Fruit fly (Drosophila melanogaster) whole organism, embryonic: Measurements from ENCODE around the gene CG14332.

Experiments
- Abd-B ChIP-seq: fragments of 200-800 bp; sonication (Bioruptor generic); optimal IDR thresholded peaks from 2 replicates; lab custom pipeline; 2018; ENCODE audit warnings: missing biosample characterization, mild to moderate bottlenecking, missing genetic modification characterization, moderate library complexity
- CG12299 ChIP-seq: fragments of 200-800 bp; sonication (Bioruptor generic); optimal IDR thresholded peaks from 2 replicates; lab custom pipeline; 2018; ENCODE audit warnings: missing biosample characterization, mild to moderate bottlenecking, missing genetic modification characterization
- CG6854 ChIP-seq: fragments of 200-800 bp; sonication (Bioruptor generic); optimal IDR thresholded peaks from 3 replicates; lab custom pipeline; 2017; ENCODE audit warnings: missing biosample characterization, mild to moderate bottlenecking, missing genetic modification characterization
- Kr ChIP-seq: fragments of 200-800 bp; sonication (Bioruptor generic); optimal IDR thresholded peaks from 2 replicates; lab custom pipeline; 2017; ENCODE audit warnings: missing biosample characterization, mild to moderate bottlenecking, missing genetic modification characterization
- Xrp1 ChIP-seq: fragments of 200-800 bp; sonication (Bioruptor generic); IDR thresholded peaks from 2 replicates; pipeline ENCODE4 v1.3.6; 2022; ENCODE audit warnings: missing biosample characterization, missing genetic modification characterization
- ham ChIP-seq: fragments of 200-800 bp; sonication (Bioruptor generic); IDR thresholded peaks from 2 replicates; pipeline ENCODE4 v1.3.6; 2022; ENCODE audit warnings: missing biosample characterization, missing genetic modification characterization
- stwl ChIP-seq: fragments of 200-800 bp; sonication (Bioruptor generic); optimal IDR thresholded peaks from 3 replicates; lab custom pipeline; 2018; ENCODE audit warnings: missing biosample characterization, mild to moderate bottlenecking, missing genetic modification characterization, moderate library complexity
- tin ChIP-seq: fragments of 200-800 bp; sonication (Bioruptor generic); optimal IDR thresholded peaks from 3 replicates; lab custom pipeline; 2016; ENCODE audit warnings: missing biosample characterization, missing genetic modification characterization
- tup ChIP-seq: fragments of 200-800 bp; sonication (Bioruptor generic); optimal IDR thresholded peaks from 2 replicates; lab custom pipeline; 2016; ENCODE audit warnings: missing biosample characterization, mild to moderate bottlenecking, missing genetic modification characterization, moderate library complexity

dm6 chr3R:17403188-17403587, 18.8 kb downstream of the CG14332 start, which contains the start of gene CG34279:
- TF ChIP-seq ham (GFP tag; lab: Robert Waterston, UW) (no peak), CG6854 (GFP tag; lab: Kevin White, UChicago) (no peak), stwl (tag; lab: Kevin White, UChicago) (no peak), Abd-B (GFP tag; lab: Kevin White, UChicago) (no peak), Xrp1 (GFP tag; lab: Robert Waterston, UW) (no peak), tin (GFP tag; lab: Kevin White, UChicago) (no peak), CG12299 (tag; lab: Kevin White, UChicago) (no peak), tup (GFP tag; lab: Kevin White, UChicago) (no peak), Kr (GFP tag; lab: Kevin White, UChicago) (no peak)
